Fruit fly (Drosophila melanogaster): ENCODE data around the gene ncm.

ncm gene

DNA sequence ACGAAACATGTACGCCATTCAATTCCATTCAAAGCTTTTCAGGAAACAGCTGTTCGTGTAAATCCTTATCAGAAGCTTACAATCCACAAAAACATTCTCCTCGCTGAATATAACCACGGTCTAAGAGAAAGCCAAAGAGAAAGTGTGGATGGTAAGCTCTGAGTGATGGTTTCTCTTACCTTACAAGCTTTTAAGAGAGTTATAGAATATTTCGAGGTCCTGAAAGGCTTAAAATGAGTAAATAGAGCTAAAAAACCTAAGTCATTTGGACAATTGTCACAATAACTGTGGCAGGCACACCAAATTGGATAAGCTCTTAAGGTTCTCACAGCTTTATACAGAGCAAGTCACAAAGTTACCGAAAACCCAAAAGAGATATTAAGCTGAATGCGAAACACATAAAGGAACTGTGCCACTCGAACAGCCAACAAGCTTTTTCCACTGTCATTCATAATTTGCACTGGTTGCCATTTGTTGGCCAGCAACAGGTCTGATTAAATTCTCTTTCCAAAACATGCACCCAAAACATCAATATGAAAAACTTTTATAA, 53.4 kb downstream of the ncm start:
- TF ChIP-seq CG3163 (GFP tag; optimal IDR thresholded peaks at IDR 0.05): peak; percentile 83
- peak; percentile 22 for TF ChIP-seq Deaf1 (tag; optimal IDR thresholded peaks at IDR 0.05)
- TF ChIP-seq Trl (optimal IDR thresholded peaks at IDR 0.05): peak; percentile 34 to 68
- no peak for TF ChIP-seq Trl (GFP tag; optimal IDR thresholded peaks at IDR 0.05)
- no peak for TF ChIP-seq CHES-1-like (GFP tag; optimal IDR thresholded peaks at IDR 0.05)
- peak; percentile 62 for TF ChIP-seq abd-A (tag; optimal IDR thresholded peaks at IDR 0.05)
- no peak for TF ChIP-seq Dbx (GFP tag; IDR thresholded peaks at IDR 0.05)
- peak; percentile 67 for TF ChIP-seq scrt (GFP tag; optimal IDR thresholded peaks at IDR 0.05)

Data from whole organism, embryonic.